Worm (Caenorhabditis elegans) whole organism, late embryonic: ENCODE data around the gene ttll-11.

Source experiments
- ceh-6 ChIP-seq: fragments of 200-800 bp; sonication (Bioruptor generic); optimal IDR thresholded peaks from 2 replicates; lab custom pipeline; 2018; ENCODE audit warnings: mild to moderate bottlenecking, missing genetic modification characterization, missing compliant biosample characterization
- ets-4 ChIP-seq: sonication (generic microtip); optimal IDR thresholded peaks from 2 replicates; lab custom pipeline; 2016; ENCODE audit warnings: missing genetic modification characterization, missing compliant biosample characterization
- hlh-13 ChIP-seq: fragments of 200-800 bp; sonication (Bioruptor generic); optimal IDR thresholded peaks from 2 replicates; lab custom pipeline; 2018; ENCODE audit warnings: mild to moderate bottlenecking, missing genetic modification characterization, missing compliant biosample characterization
- hlh-15 ChIP-seq: sonication (generic microtip); optimal IDR thresholded peaks from 2 replicates; lab custom pipeline; 2016; ENCODE audit warnings: missing genetic modification characterization, missing compliant biosample characterization
- hlh-30 ChIP-seq: sonication (generic microtip); optimal IDR thresholded peaks from 2 replicates; lab custom pipeline; 2017; ENCODE audit warnings: antibody characterized with exemption, missing genetic modification characterization, missing compliant biosample characterization; ENCODE audit not compliant: insufficient read depth
- nfya-1 ChIP-seq: sonication (generic microtip); optimal IDR thresholded peaks from 2 replicates; lab custom pipeline; 2017; ENCODE audit warnings: missing genetic modification characterization, mild to moderate bottlenecking, missing compliant biosample characterization, antibody characterized with exemption, moderate library complexity
- nhr-11 ChIP-seq: fragments of 150-350 bp; optimal IDR thresholded peaks from 2 replicates; lab custom pipeline; 2014; ENCODE audit warnings: missing biosample characterization, missing genetic modification characterization
- odd-2 ChIP-seq: sonication (generic microtip); optimal IDR thresholded peaks from 2 replicates; lab custom pipeline; 2017; ENCODE audit warnings: antibody characterized with exemption, mild to moderate bottlenecking, missing genetic modification characterization, missing compliant biosample characterization
- pha-4 ChIP-seq: fragments of 150-350 bp; optimal IDR thresholded peaks from 2 replicates; lab custom pipeline; 2018; ENCODE audit warnings: missing biosample characterization, missing genetic modification reagents, missing genetic modification characterization
- ref-2 ChIP-seq: sonication (generic microtip); optimal IDR thresholded peaks from 2 replicates; lab custom pipeline; 2016; ENCODE audit warnings: missing genetic modification characterization, missing compliant biosample characterization
- sox-2 ChIP-seq: fragments of 200-800 bp; sonication (Bioruptor generic); IDR thresholded peaks from 2 replicates; pipeline ENCODE4 v1.3.6; 2022; ENCODE audit warnings: missing genetic modification reagents, missing genetic modification characterization, missing compliant biosample characterization
- unc-42 ChIP-seq: sonication (generic microtip); optimal IDR thresholded peaks from 2 replicates; lab custom pipeline; 2016; ENCODE audit warnings: missing genotype, missing genetic modification characterization, missing compliant biosample characterization

Gene ttll-11

DNA sequence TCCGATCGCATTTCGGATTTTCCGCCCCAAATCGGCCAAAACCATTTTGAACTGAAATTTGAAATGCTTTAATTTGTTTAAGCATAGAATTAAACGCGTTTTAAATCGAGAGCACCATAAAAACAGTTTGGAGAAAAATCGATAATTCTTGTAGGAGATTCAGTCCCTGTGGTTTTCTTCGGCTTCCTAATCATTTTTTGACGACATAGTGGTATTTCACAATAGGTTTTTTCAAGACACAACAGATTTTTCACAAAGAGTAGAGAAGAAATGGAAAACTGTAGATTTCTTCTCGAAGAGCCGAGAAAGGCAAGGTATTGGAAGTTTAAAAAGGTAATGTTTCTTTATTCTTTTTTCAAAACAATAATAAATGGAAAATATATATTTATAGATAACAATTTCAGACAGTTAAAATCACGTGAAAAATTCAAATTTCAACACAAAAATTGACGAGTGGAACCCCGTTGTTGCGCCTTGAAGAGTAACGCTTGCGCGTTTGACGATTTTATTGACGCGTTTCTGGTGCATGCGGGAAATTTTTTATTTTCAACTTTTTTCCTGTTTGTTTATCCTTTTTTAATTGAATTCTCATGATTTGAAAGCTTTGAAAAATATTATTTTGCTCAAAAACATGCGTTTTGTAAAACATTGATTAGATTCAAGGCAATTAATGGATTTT is 46.3 kb downstream of the ttll-11 start, which contains the start of gene F21D5.7:
Gene F21D5.7 (minus strand): TSS at position 51 of the 679 bp plus-strand sequence.
- TF ChIP-seq unc-42 (tag; lab: Kevin White, UChicago) (peak; percentile 6), nfya-1 (tag; lab: Kevin White, UChicago) (peak; percentile 46), ref-2 (no peak), sox-2 (GFP tag; lab: Robert Waterston, UW) (no peak), nhr-11 (tag; lab: Kevin White, UChicago) (no peak), ceh-6 (GFP tag; lab: Kevin White, UChicago) (no peak), hlh-13 (GFP tag; lab: Kevin White, UChicago) (no peak), hlh-30 (tag; lab: Kevin White, UChicago) (peak; percentile 38), ets-4 (tag; lab: Kevin White, UChicago) (peak; percentile 6), pha-4 (no peak), hlh-15 (tag; lab: Kevin White, UChicago) (no peak)
- TF ChIP-seq, all 69 proteins: peak for 4

DNA sequence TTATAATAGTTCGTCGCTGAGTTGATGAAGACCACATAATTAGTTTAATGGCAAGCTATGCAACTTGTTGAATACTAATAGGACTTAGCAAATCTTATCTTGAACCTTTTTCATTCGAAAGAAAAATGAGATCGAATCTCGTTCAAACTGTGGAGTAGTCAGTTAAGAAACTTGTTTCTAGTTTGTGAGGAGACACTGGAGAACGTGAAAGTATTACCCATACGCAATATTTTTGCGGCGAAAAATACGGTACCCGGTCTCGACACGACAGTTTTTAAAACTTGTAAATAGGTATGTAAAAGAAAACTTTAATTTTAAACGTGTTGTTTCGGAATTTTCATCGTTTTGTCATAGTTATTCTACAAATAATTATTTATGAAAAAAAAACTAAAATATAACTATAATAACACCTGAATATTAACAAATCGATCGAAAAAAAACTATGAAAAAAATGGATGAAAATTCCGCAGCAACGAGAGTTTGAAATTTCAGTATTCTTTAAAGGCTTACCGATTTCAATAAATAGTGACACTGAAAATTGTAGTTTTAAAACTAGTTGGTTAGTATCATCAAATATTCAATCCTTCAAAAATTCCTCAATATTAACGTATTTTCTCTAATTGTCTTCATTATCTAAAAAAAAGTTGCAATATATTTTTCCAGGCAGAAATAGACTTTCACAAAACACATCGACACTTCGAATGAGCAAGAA is 48.2 kb downstream of the ttll-11 start, which contains the start of the genes F20C5.7 and parg-1:
Gene F20C5.7 (minus strand): TSS at position 101 of the 712 bp plus-strand sequence.
Gene parg-1 (plus strand): TSS at position 662 of the 712 bp plus-strand sequence.
- TF ChIP-seq odd-2 (tag; lab: Kevin White, UChicago) = no peak

ce11 chrIV:8748967-8749366 is 51.4 kb downstream of the ttll-11 start:
- TF ChIP-seq nfya-1 (tag; lab: Kevin White, UChicago) = peak; percentile 73
- TF ChIP-seq hlh-15 (tag; lab: Kevin White, UChicago) = no peak
